Fruit fly (Drosophila melanogaster): Measurements from ENCODE around the gene Gr77a.

DNA sequence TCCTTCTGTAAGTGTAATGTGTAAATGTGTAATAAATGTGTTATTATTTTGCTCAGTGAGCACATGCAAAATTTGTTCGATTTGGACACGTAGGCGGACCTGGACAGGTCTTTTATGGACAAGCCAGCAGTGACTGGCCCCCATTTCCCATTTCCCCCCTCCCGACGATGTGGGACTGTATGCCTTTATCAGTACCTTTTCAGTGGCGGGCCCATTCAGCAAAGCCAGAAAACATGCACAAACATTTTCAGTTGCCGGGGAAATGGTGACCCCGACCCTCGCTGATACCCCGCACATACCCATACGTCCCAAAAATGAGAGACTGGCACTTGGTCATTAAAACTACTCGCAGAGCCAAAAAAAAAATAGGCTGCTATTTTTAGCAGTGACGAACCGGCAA, 3.0 kb downstream of the Gr77a start:
- TF ChIP-seq h (optimal IDR thresholded peaks at IDR 0.05) (no peak), insv (optimal IDR thresholded peaks at IDR 0.05) (no peak), ttk (optimal IDR thresholded peaks at IDR 0.05) (no peak), Myc (optimal IDR thresholded peaks at IDR 0.05) (no peak)
